Fruit fly (Drosophila melanogaster): ENCODE results near the gene Nbr.

Gene Nbr

DNA sequence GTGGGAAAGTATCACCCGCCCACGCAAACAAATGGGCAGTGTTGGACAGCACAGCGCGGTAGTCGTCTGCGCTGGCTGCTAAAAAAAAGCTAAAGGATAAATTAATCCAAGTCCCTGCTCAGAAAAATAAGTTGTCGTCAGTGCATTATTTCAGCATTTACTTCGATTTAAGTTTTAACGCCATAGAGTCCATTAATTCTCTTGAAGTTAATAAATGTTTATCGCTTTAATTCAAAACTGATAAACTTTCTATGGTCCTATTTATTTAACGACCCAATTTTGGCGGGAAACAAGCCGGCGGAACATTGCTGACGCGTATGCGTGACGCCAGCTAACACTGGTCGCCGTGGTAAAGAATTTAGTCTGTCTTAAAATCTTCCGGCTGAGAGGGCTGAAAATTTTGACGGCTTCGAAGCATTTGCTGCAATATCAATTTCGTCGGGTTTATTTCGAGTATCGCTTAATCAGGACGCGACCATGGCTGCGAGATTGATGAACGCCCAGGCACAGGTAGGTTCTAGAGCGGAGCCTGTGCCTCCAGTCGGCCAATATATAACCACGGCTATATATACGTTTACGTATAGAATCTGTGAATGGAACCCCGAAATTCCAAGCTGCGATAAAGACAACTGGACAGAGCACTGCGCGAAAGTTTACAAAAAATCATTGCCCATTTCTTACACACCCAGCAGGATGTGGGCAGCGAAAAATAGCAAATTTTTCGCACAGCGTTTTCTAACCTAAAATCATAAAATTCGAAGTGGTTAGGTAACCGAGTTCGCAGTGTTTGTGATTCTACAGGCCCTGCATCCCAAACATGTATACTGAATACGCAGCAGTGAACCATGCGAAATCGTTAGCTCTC lies 5.6 kb upstream of the Nbr start, which contains the start of the genes mAcon1, CG43345 and CG43346 (continued):
- TF ChIP-seq psq (GFP tag; optimal IDR thresholded peaks at IDR 0.05) (peak; percentile 6), Nf-YB (GFP tag; optimal IDR thresholded peaks at IDR 0.05) (peak; percentile 47), tll (GFP tag; optimal IDR thresholded peaks at IDR 0.05) (peak; percentile 15 to 83), salm (tag; optimal IDR thresholded peaks at IDR 0.05) (no peak), CG32767 (GFP tag; IDR thresholded peaks at IDR 0.05) (peak; percentile 47; the same call in 1 of the 2 replicates), Aef1 (GFP tag; IDR thresholded peaks at IDR 0.05) (peak; percentile 51), CG10366 (GFP tag; IDR thresholded peaks at IDR 0.05) (peak; percentile 53), CG1602 (GFP tag; optimal IDR thresholded peaks at IDR 0.05) (peak; percentile 67), CG12391 (tag; optimal IDR thresholded peaks at IDR 0.05) (peak; percentile 82), wor (GFP tag; IDR thresholded peaks at IDR 0.05) (no peak), YL-1 (GFP tag; optimal IDR thresholded peaks at IDR 0.05) (peak; percentile 53), ewg (GFP tag; optimal IDR thresholded peaks at IDR 0.05) (peak; percentile 81), CG7357 (GFP tag; IDR thresholded peaks at IDR 0.05) (peak; percentile 59; the same call in 1 of the 3 replicates), Nf-YA (GFP tag; IDR thresholded peaks at IDR 0.05) (no peak), lab (GFP tag; optimal IDR thresholded peaks at IDR 0.05) (no peak), BEAF-32 (GFP tag; optimal IDR thresholded peaks at IDR 0.05) (peak; percentile 48), CG4404 (GFP tag; IDR thresholded peaks at IDR 0.05) (peak; percentile 80), Xrp1 (GFP tag; IDR thresholded peaks at IDR 0.05) (peak; percentile 79), CG11093 (GFP tag; IDR thresholded peaks at IDR 0.05) (0 out of 3 replicates have a peak, but pooled peaks have one; percentile 43), CG17829 (tag; optimal IDR thresholded peaks at IDR 0.05) (peak; percentile 66), CG7987 (GFP tag; optimal IDR thresholded peaks at IDR 0.05) (peak; percentile 69), Bteb2 (GFP tag; optimal IDR thresholded peaks at IDR 0.05) (peak; percentile 74), CG18764 (GFP tag; optimal IDR thresholded peaks at IDR 0.05) (peak; percentile 64), Six4 (GFP tag; optimal IDR thresholded peaks at IDR 0.05) (peak; percentile 62), CG11085 (GFP tag; IDR thresholded peaks at IDR 0.05) (peak; percentile 35; the same call in 1 of the 2 replicates), btn (GFP tag; optimal IDR thresholded peaks at IDR 0.05) (peak; percentile 51), CG14965 (GFP tag; optimal IDR thresholded peaks at IDR 0.05; ENCODE audit: borderline replicate concordance) (peak; percentile 26), CG11504 (tag; optimal IDR thresholded peaks at IDR 0.05) (no peak), Atf6 (GFP tag; IDR thresholded peaks at IDR 0.05) (peak; percentile 72), az2 (GFP tag; optimal IDR thresholded peaks at IDR 0.05) (peak; percentile 76), CG13424 (tag; optimal IDR thresholded peaks at IDR 0.05) (peak; percentile 77), CG11398 (GFP tag; optimal IDR thresholded peaks at IDR 0.05) (peak; percentile 79), CG10209 (GFP tag; optimal IDR thresholded peaks at IDR 0.05) (peak; percentile 80), CoRest (tag; optimal IDR thresholded peaks at IDR 0.05) (peak; percentile 87), CG4854 (GFP tag; optimal IDR thresholded peaks at IDR 0.05) (peak; percentile 69), Stat92E (GFP tag; optimal IDR thresholded peaks at IDR 0.05) (no peak), ERR (GFP tag; optimal IDR thresholded peaks at IDR 0.05) (peak; percentile 82), dmrt99B (tag; optimal IDR thresholded peaks at IDR 0.05) (no peak), Eip74EF (GFP tag; optimal IDR thresholded peaks at IDR 0.05) (no peak), p53 (GFP tag; optimal IDR thresholded peaks at IDR 0.05) (peak; percentile 62), HLH4C (GFP tag; IDR thresholded peaks at IDR 0.05; ENCODE audit: partially characterized antibody) (no peak), CG6813 (GFP tag; optimal IDR thresholded peaks at IDR 0.05) (no peak), CG12155 (GFP tag; optimal IDR thresholded peaks at IDR 0.05) (peak; percentile 84), CG12104 (GFP tag; optimal IDR thresholded peaks at IDR 0.05) (peak; percentile 64), H15 (GFP tag; IDR thresholded peaks at IDR 0.05) (no peak), gfzf (GFP tag; optimal IDR thresholded peaks at IDR 0.05) (peak; percentile 39), dm (GFP tag; optimal IDR thresholded peaks at IDR 0.05) (peak; percentile 89)
